Worm (Caenorhabditis elegans) whole organism, mixed stage, embryonic: ENCODE results near the gene unc-71.

ENCODE experiments used
- M03D4.4 ChIP-seq: sonication (generic microtip); optimal IDR thresholded peaks from 2 replicates; lab custom pipeline; 2017; ENCODE audit warnings: mild to moderate bottlenecking, missing genetic modification characterization, missing compliant biosample characterization
- ceh-39 ChIP-seq: fragments of 150-350 bp; optimal IDR thresholded peaks from 2 replicates; lab custom pipeline; 2014; ENCODE audit warnings: missing biosample characterization, missing genetic modification characterization
- ceh-43 ChIP-seq: fragments of 200-800 bp; sonication (Bioruptor generic); optimal IDR thresholded peaks from 2 replicates; lab custom pipeline; 2018; ENCODE audit warnings: mild to moderate bottlenecking, missing genetic modification characterization, moderate library complexity, missing compliant biosample characterization
- ceh-83 ChIP-seq: fragments of 200-800 bp; sonication (Bioruptor generic); optimal IDR thresholded peaks from 2 replicates; lab custom pipeline; 2018; ENCODE audit warnings: mild to moderate bottlenecking, missing genetic modification characterization, missing compliant biosample characterization
- ces-1 ChIP-seq: fragments of 150-350 bp; optimal IDR thresholded peaks from 2 replicates; lab custom pipeline; 2014; ENCODE audit warnings: missing biosample characterization, missing genetic modification reagents, missing genetic modification characterization
- drap-1 ChIP-seq: fragments of 200-800 bp; sonication (Bioruptor generic); optimal IDR thresholded peaks from 3 replicates; lab custom pipeline; 2018; ENCODE audit warnings: mild to moderate bottlenecking, missing genetic modification characterization, missing compliant biosample characterization
- elt-1 ChIP-seq: sonication (generic microtip); optimal IDR thresholded peaks from 2 replicates; lab custom pipeline; 2017; ENCODE audit warnings: missing genetic modification characterization, mild to moderate bottlenecking, missing compliant biosample characterization, antibody characterized with exemption, moderate library complexity, borderline replicate concordance; ENCODE audit not compliant: insufficient read depth
- elt-3 ChIP-seq: fragments of 150-350 bp; optimal IDR thresholded peaks from 2 replicates; lab custom pipeline; 2014; ENCODE audit warnings: missing biosample characterization, missing genetic modification characterization
- flh-1 ChIP-seq: fragments of 200-800 bp; sonication (Bioruptor generic); optimal IDR thresholded peaks from 2 replicates; lab custom pipeline; 2018; ENCODE audit warnings: mild to moderate bottlenecking, missing genetic modification characterization, moderate library complexity, missing compliant biosample characterization
- ham-2 ChIP-seq: fragments of 200-800 bp; sonication (Bioruptor generic); optimal IDR thresholded peaks from 2 replicates; lab custom pipeline; 2018; ENCODE audit warnings: mild to moderate bottlenecking, missing genetic modification characterization, missing compliant biosample characterization
- hlh-1 ChIP-seq: fragments of 150-350 bp; optimal IDR thresholded peaks from 2 replicates; lab custom pipeline; 2014; ENCODE audit warnings: missing biosample characterization, missing genetic modification reagents, missing genetic modification characterization
- lin-13 ChIP-seq: fragments of 150-350 bp; optimal IDR thresholded peaks from 2 replicates; lab custom pipeline; 2014; ENCODE audit warnings: missing biosample characterization, missing genetic modification characterization
- lin-32 ChIP-seq: fragments of 200-800 bp; sonication (Bioruptor generic); optimal IDR thresholded peaks from 2 replicates; lab custom pipeline; 2018; ENCODE audit warnings: mild to moderate bottlenecking, missing genetic modification characterization, missing compliant biosample characterization
- lsy-2 ChIP-seq: fragments of 150-350 bp; optimal IDR thresholded peaks from 2 replicates; lab custom pipeline; 2014; ENCODE audit warnings: missing biosample characterization, missing genetic modification characterization
- mab-5 ChIP-seq: fragments of 150-350 bp; optimal IDR thresholded peaks from 2 replicates; lab custom pipeline; 2014; ENCODE audit warnings: missing biosample characterization, missing genetic modification characterization
- mep-1 ChIP-seq: fragments of 150-350 bp; optimal IDR thresholded peaks from 2 replicates; lab custom pipeline; 2017; ENCODE audit warnings: missing biosample characterization, missing genetic modification reagents, missing genetic modification characterization, inconsistent platforms
- mls-2 ChIP-seq: sonication (generic microtip); optimal IDR thresholded peaks from 2 replicates; lab custom pipeline; 2016; ENCODE audit warnings: mild to moderate bottlenecking, missing genetic modification characterization, moderate library complexity, missing compliant biosample characterization
- nhr-12 ChIP-seq: fragments of 150-350 bp; optimal IDR thresholded peaks from 2 replicates; lab custom pipeline; 2014; ENCODE audit warnings: missing biosample characterization, missing genetic modification characterization
- nhr-2 ChIP-seq: fragments of 150-350 bp; optimal IDR thresholded peaks from 2 replicates; lab custom pipeline; 2014; ENCODE audit warnings: missing biosample characterization, missing genetic modification characterization
- nhr-237 ChIP-seq: fragments of 150-350 bp; optimal IDR thresholded peaks from 2 replicates; lab custom pipeline; 2014; ENCODE audit warnings: missing biosample characterization, missing genetic modification characterization
- nhr-28 ChIP-seq: fragments of 150-350 bp; optimal IDR thresholded peaks from 2 replicates; lab custom pipeline; 2014; ENCODE audit warnings: missing biosample characterization, missing genetic modification characterization
- nhr-76 ChIP-seq: sonication (generic microtip); optimal IDR thresholded peaks from 2 replicates; lab custom pipeline; 2017; ENCODE audit warnings: missing biosample characterization, missing genetic modification characterization
- sem-2 ChIP-seq: fragments of 200-800 bp; sonication (Bioruptor generic); optimal IDR thresholded peaks from 2 replicates; lab custom pipeline; 2018; ENCODE audit warnings: mild to moderate bottlenecking, missing genetic modification characterization, missing compliant biosample characterization
- snpc-4 ChIP-seq: fragments of 150-350 bp; optimal IDR thresholded peaks from 2 replicates; lab custom pipeline; 2014; ENCODE audit warnings: missing biosample characterization, missing genetic modification characterization
- sptf-1 ChIP-seq: sonication (generic microtip); optimal IDR thresholded peaks from 2 replicates; lab custom pipeline; 2017; ENCODE audit warnings: mild to moderate bottlenecking, missing genetic modification characterization, moderate library complexity, missing compliant biosample characterization
- tbx-8 ChIP-seq: fragments of 200-800 bp; sonication (Bioruptor generic); optimal IDR thresholded peaks from 2 replicates; lab custom pipeline; 2018; ENCODE audit warnings: mild to moderate bottlenecking, missing genetic modification characterization, moderate library complexity, missing compliant biosample characterization
- unc-120 ChIP-seq: sonication (generic microtip); optimal IDR thresholded peaks from 2 replicates; lab custom pipeline; 2017; ENCODE audit warnings: missing genetic modification characterization, missing compliant biosample characterization; ENCODE audit not compliant: poor library complexity, severe bottlenecking
- unc-39 ChIP-seq: fragments of 150-350 bp; optimal IDR thresholded peaks from 2 replicates; lab custom pipeline; 2014; ENCODE audit warnings: missing biosample characterization, missing genetic modification characterization
- unc-62 ChIP-seq: fragments of 150-350 bp; optimal IDR thresholded peaks from 2 replicates; lab custom pipeline; 2014; ENCODE audit warnings: missing biosample characterization, missing genetic modification reagents, missing genetic modification characterization
- zip-8 ChIP-seq: fragments of 150-350 bp; optimal IDR thresholded peaks from 2 replicates; lab custom pipeline; 2014; ENCODE audit warnings: missing biosample characterization, missing genetic modification characterization
- ztf-11 ChIP-seq: fragments of 150-350 bp; optimal IDR thresholded peaks from 2 replicates; lab custom pipeline; 2014; ENCODE audit warnings: missing biosample characterization, missing genetic modification characterization

The unc-71 gene

DNA sequence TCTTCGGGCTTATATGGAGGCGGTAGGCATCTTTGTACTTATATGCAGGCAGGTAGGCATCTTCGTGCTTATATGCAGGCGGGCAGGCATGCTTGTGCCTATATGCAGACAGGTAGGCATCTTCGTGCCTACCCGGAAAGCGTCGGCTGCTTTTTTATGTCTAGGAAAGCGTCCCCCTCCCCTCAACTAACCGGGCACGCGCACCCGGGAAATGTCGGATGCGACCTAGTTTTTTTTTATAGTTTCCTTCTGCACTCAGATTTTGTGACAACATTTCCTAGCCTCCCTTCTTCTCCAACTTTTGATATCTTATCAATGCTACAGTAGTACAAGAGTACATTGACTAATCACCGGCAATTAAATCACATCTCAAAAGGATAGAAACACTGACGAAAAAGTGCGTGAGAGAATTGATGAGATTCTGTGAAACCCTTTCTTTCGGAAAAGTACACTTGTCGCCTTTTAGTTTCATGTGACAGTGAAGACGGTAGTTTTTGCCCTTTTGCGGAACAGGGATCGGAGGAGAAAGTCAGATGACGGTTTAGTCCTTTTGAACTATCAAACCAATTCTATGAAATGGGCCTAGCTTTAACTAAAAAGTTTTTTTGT is 42.5 kb downstream of the unc-71 start:
- TF ChIP-seq unc-62 (GFP tag; lab: Kevin White, UChicago) (no peak), nhr-76 (tag; lab: Kevin White, UChicago) (no peak), M03D4.4 (tag; lab: Kevin White, UChicago) (no peak), ceh-43 (no peak), drap-1 (GFP tag; lab: Kevin White, UChicago) (no peak), lin-32 (no peak), nhr-237 (no peak), zip-8 (tag; lab: Kevin White, UChicago) (no peak), snpc-4 (tag; lab: Kevin White, UChicago) (no peak), lin-13 (no peak), elt-3 (tag; lab: Kevin White, UChicago) (no peak)

DNA sequence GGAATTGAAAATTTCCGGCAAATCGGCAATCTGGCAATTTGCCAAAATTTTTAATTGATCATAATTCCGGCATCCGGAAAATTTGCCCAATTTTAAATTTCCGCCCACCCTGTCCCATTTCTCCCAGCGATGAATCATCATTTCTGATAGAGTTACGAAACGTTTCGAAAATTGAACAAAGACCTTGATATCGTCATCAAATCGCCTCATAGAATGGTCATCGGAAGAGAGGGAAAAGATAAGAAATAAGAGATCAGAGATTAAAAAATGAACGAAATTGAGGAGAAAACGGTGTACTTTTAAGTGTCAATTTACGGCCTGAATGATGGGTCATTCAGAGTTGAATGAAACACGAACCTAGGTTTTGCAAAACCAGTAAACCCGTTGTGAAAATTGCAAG is 43.9 kb downstream of the unc-71 start:
- TF ChIP-seq sptf-1 (tag; lab: Kevin White, UChicago) (no peak), elt-3 (tag; lab: Kevin White, UChicago) (peak; percentile 53), nhr-28 (tag; lab: Kevin White, UChicago) (no peak), hlh-1 (tag; lab: Kevin White, UChicago) (no peak), lsy-2 (tag; lab: Kevin White, UChicago) (no peak), sem-2 (GFP tag; lab: Kevin White, UChicago) (no peak), zip-8 (tag; lab: Kevin White, UChicago) (no peak), nhr-12 (tag; lab: Kevin White, UChicago) (no peak), tbx-8 (GFP tag; lab: Kevin White, UChicago) (no peak)

DNA sequence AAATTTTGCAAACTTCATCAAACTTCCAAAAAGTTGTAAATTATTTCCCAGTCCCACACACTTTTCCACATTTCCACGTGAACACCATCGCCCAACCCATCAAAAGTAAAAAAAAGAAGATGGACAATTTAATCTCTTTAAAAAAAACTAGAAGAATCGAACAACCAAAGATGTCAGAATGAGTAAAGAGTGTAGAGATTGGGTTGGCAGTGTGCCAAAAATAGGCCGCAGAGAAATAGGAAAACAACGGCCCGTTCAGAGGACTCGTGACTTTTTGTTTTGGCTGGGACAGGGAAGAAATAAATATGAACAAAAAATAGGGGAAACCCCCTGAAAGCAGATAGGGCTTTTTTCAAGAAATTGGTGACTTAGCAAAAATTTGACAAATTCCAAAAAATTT is 48.7 kb downstream of the unc-71 start:
- TF ChIP-seq lin-13 = no peak
- TF ChIP-seq mep-1 (tag; lab: Kevin White, UChicago) = no peak
- no peak for TF ChIP-seq lin-32
- no peak for TF ChIP-seq nhr-237

DNA sequence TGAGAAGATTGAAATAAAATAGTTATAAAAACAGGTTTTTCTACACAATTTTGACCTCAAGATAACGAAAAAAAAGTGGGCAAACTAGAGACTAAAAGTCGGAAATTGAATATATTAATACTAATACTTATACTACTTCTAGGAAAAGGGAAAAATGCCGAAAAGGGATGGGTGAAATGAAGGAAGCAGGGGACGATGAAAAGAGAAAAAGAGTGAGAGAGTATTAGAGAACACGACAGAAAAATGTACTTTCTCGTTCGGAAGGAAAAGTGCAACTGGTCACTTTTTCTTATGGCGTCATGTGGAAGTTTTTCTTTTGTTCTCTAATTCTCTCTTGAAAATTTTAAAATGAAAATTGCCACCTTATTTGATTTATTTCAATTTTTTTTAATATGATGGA is 50.2 kb downstream of the unc-71 start:
- no peak for TF ChIP-seq flh-1
- TF ChIP-seq ces-1 (GFP tag; lab: Kevin White, UChicago) = peak; percentile 69

DNA sequence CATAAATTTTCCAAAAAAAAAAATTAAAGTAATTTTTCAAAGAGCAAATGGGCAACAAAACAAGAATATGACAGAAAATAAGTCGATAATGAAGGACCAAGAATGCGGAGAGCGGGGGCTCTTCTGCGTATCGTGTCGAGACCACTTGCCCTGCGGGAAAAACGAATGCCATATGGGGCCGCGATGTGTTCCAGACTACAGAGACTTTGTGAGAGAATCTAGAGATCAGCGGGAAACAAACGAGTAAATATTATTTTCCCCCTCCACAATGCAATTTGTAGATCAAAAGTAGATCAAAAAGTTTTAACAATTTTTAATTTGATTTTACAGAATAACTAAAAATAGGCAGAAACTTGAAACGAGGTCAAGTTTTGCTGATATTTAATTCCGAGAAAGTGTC is 51.3 kb downstream of the unc-71 start:
- TF ChIP-seq lin-13 (no peak), ceh-39 (tag; lab: Kevin White, UChicago) (no peak), sptf-1 (tag; lab: Kevin White, UChicago) (no peak), unc-39 (tag; lab: Kevin White, UChicago) (no peak), mls-2 (tag; lab: Kevin White, UChicago) (no peak), nhr-28 (tag; lab: Kevin White, UChicago) (no peak), elt-3 (tag; lab: Kevin White, UChicago) (no peak), ceh-83 (GFP tag; lab: Kevin White, UChicago) (no peak), zip-8 (tag; lab: Kevin White, UChicago) (no peak), unc-120 (no peak), M03D4.4 (tag; lab: Kevin White, UChicago) (no peak), ztf-11 (tag; lab: Kevin White, UChicago) (no peak), unc-62 (GFP tag; lab: Kevin White, UChicago) (no peak), nhr-2 (tag; lab: Kevin White, UChicago) (no peak), lin-32 (no peak), lsy-2 (tag; lab: Kevin White, UChicago) (no peak), mab-5 (tag; lab: Kevin White, UChicago) (no peak), elt-1 (tag; lab: Kevin White, UChicago) (no peak), flh-1 (no peak), tbx-8 (GFP tag; lab: Kevin White, UChicago) (no peak)

DNA sequence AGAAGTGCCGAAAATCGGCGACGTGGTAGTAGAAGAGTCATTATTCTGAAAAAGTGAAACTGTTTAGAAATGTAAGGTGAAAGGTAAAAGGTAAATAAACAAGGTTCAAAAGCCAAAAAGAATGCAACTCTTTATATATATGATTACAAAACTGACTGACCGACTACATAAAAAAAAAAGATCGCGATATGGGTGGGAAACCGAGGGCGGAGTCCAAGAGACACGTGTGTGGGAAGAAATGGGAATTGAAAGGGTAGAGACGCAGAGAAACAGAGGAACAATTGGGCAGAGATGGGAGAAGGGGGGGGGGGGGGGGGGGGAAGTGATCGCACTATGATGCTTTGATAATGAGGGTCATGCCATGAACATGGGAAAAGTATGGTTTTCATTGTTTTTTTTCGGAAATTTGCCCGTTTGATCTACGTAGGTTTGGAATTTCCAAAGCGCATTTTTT is 52.6 kb downstream of the unc-71 start, which contains the start of gene Y37D8A.4:
TSS of gene Y37D8A.4 (minus strand) at position 51 of the 454 bp plus-strand sequence.
- TF ChIP-seq hlh-1 (tag; lab: Kevin White, UChicago) = no peak
- no peak for TF ChIP-seq unc-120
- no peak for TF ChIP-seq ceh-39 (tag; lab: Kevin White, UChicago)
- no peak for TF ChIP-seq elt-1 (tag; lab: Kevin White, UChicago)
- TF ChIP-seq lin-32 = no peak
- no peak for TF ChIP-seq ham-2 (GFP tag; lab: Kevin White, UChicago)
- no peak for TF ChIP-seq nhr-76 (tag; lab: Kevin White, UChicago)
- TF ChIP-seq tbx-8 (GFP tag; lab: Kevin White, UChicago) = no peak
- TF ChIP-seq sptf-1 (tag; lab: Kevin White, UChicago) = no peak
- no peak for TF ChIP-seq zip-8 (tag; lab: Kevin White, UChicago)
- no peak for TF ChIP-seq flh-1
